Worm (Caenorhabditis elegans) whole organism, L4 larva: Measurements from ENCODE around the gene fbxa-11.

Experiments
- F26F4.8 ChIP-seq: fragments of 200-800 bp; sonication (Bioruptor generic); conservative IDR thresholded peaks from 2 replicates; pipeline ENCODE4 v1.3.6; 2022; ENCODE audit warnings: missing genetic modification characterization, missing compliant biosample characterization
- F49E8.2 ChIP-seq: sonication (generic microtip); optimal IDR thresholded peaks from 2 replicates; lab custom pipeline; 2016; ENCODE audit warnings: missing compliant biosample characterization, mild to moderate bottlenecking, missing genetic modification characterization, borderline replicate concordance
- Y48G9A.11 ChIP-seq: fragments of 200-800 bp; sonication (Bioruptor generic); IDR thresholded peaks from 2 replicates; pipeline ENCODE4 v1.3.6; 2022; ENCODE audit warnings: missing genetic modification reagents, missing genetic modification characterization, missing compliant biosample characterization
- Y5F2A.4 ChIP-seq: fragments of 200-800 bp; sonication (Bioruptor generic); optimal IDR thresholded peaks from 2 replicates; lab custom pipeline; 2018; ENCODE audit warnings: mild to moderate bottlenecking, missing genetic modification characterization, missing compliant biosample characterization
- Y75B8A.6 ChIP-seq: fragments of 200-800 bp; sonication (Bioruptor generic); IDR thresholded peaks from 2 replicates; pipeline ENCODE4 v1.3.6; 2022; ENCODE audit warnings: missing genetic modification reagents, missing genetic modification characterization, missing compliant biosample characterization
- ZK337.2 ChIP-seq: fragments of 200-800 bp; sonication (Bioruptor generic); IDR thresholded peaks from 2 replicates; pipeline ENCODE4 v1.3.6; 2022; ENCODE audit warnings: missing genetic modification reagents, missing genetic modification characterization, missing compliant biosample characterization
- aly-2 ChIP-seq: sonication (generic microtip); optimal IDR thresholded peaks from 2 replicates; lab custom pipeline; 2018; ENCODE audit warnings: missing biosample characterization, missing genetic modification characterization
- ama-1 ChIP-seq: fragments of 150-350 bp; optimal IDR thresholded peaks from 2 replicates; lab custom pipeline; 2014; ENCODE audit warnings: inconsistent platforms, mixed read lengths
- ceh-28 ChIP-seq: fragments of 150-350 bp; optimal IDR thresholded peaks from 2 replicates; lab custom pipeline; 2014; ENCODE audit warnings: missing biosample characterization, missing genetic modification reagents, missing genetic modification characterization
- daf-19 ChIP-seq: fragments of 200-800 bp; sonication (Bioruptor generic); conservative IDR thresholded peaks from 2 replicates; pipeline ENCODE4 v1.3.6; 2022; ENCODE audit warnings: missing genetic modification characterization, missing compliant biosample characterization
- daf-8 ChIP-seq: fragments of 200-800 bp; sonication (Bioruptor generic); IDR thresholded peaks from 2 replicates; pipeline ENCODE4 v1.3.6; 2022; ENCODE audit warnings: missing genetic modification characterization, missing compliant biosample characterization
- egl-27 ChIP-seq: sonication (generic microtip); optimal IDR thresholded peaks from 3 replicates; lab custom pipeline; 2017; ENCODE audit warnings: missing biosample characterization, missing genetic modification reagents, missing genetic modification characterization
- egl-43 ChIP-seq: fragments of 200-800 bp; sonication (Bioruptor generic); IDR thresholded peaks from 2 replicates; pipeline ENCODE4 v1.3.6; 2022; ENCODE audit warnings: missing genetic modification reagents, missing genetic modification characterization, missing compliant biosample characterization
- hif-1 ChIP-seq, 2 experiments: sonication (generic microtip); optimal IDR thresholded peaks; 2 replicates each; lab custom pipeline; 2016 to 2017; ENCODE audit warnings: missing compliant biosample characterization in 2 of 2, missing genetic modification characterization in 2 of 2, missing genetic modification reagents in 2 of 2, missing genotype in 2 of 2, mild to moderate bottlenecking in 1 of 2
- hlh-30 ChIP-seq: sonication (generic microtip); optimal IDR thresholded peaks from 2 replicates; lab custom pipeline; 2017; ENCODE audit warnings: antibody characterized with exemption, mild to moderate bottlenecking, missing genetic modification characterization, missing compliant biosample characterization; ENCODE audit not compliant: insufficient read depth
- hmg-1.1 ChIP-seq: fragments of 200-800 bp; sonication (Bioruptor generic); IDR thresholded peaks from 2 replicates; pipeline ENCODE4 v1.3.6; 2022; ENCODE audit warnings: missing genetic modification reagents, missing genetic modification characterization, missing compliant biosample characterization
- lin-13 ChIP-seq: fragments of 150-350 bp; optimal IDR thresholded peaks from 2 replicates; lab custom pipeline; 2014; ENCODE audit warnings: missing biosample characterization, missing genetic modification reagents, missing genetic modification characterization
- lin-29 ChIP-seq: fragments of 200-800 bp; sonication (Bioruptor generic); IDR thresholded peaks from 2 replicates; pipeline ENCODE4 v1.3.6; 2022; ENCODE audit warnings: missing genetic modification reagents, missing genetic modification characterization, missing compliant biosample characterization
- lin-38 ChIP-seq: fragments of 200-800 bp; sonication (Bioruptor generic); IDR thresholded peaks from 2 replicates; pipeline ENCODE4 v1.3.6; 2022; ENCODE audit warnings: missing genetic modification reagents, missing genetic modification characterization, missing compliant biosample characterization
- lin-39 ChIP-seq: fragments of 150-350 bp; optimal IDR thresholded peaks from 2 replicates; lab custom pipeline; 2014; ENCODE audit warnings: missing biosample characterization, missing genetic modification reagents, missing genetic modification characterization
- madf-5 ChIP-seq, 2 experiments: fragments of 200-800 bp; sonication (Bioruptor generic); IDR thresholded peaks; 2 replicates each; pipeline ENCODE4 v1.3.6; 2022; ENCODE audit warnings: missing compliant biosample characterization in 2 of 2, missing genetic modification characterization in 2 of 2
- madf-9 ChIP-seq: fragments of 200-800 bp; sonication (Bioruptor generic); conservative IDR thresholded peaks from 2 replicates; pipeline ENCODE4 v1.3.6; 2022; ENCODE audit warnings: missing genetic modification reagents, missing genetic modification characterization, missing compliant biosample characterization
- mdt-29 ChIP-seq: fragments of 200-800 bp; sonication (Bioruptor generic); IDR thresholded peaks from 2 replicates; pipeline ENCODE4 v1.3.6; 2022; ENCODE audit warnings: missing genetic modification reagents, missing genetic modification characterization, missing compliant biosample characterization
- mes-2 ChIP-seq: sonication (generic microtip); optimal IDR thresholded peaks from 2 replicates; lab custom pipeline; 2016; ENCODE audit warnings: missing genotype, mild to moderate bottlenecking, missing genetic modification characterization, missing compliant biosample characterization; ENCODE audit not compliant: poor library complexity, severe bottlenecking
- nhr-42 ChIP-seq: fragments of 200-800 bp; sonication (Bioruptor generic); IDR thresholded peaks from 2 replicates; pipeline ENCODE4 v1.3.6; 2022; ENCODE audit warnings: missing genetic modification characterization, missing compliant biosample characterization
- nhr-48 ChIP-seq: sonication (generic microtip); optimal IDR thresholded peaks from 2 replicates; lab custom pipeline; 2016; ENCODE audit warnings: mild to moderate bottlenecking, missing genetic modification characterization, missing compliant biosample characterization
- nhr-76 ChIP-seq: fragments of 150-350 bp; optimal IDR thresholded peaks from 2 replicates; lab custom pipeline; 2014; ENCODE audit warnings: missing biosample characterization, missing genetic modification characterization
- nhr-77 ChIP-seq: fragments of 150-350 bp; optimal IDR thresholded peaks from 2 replicates; lab custom pipeline; 2014; ENCODE audit warnings: missing biosample characterization, missing genetic modification characterization
- pha-4 ChIP-seq, 2 experiments: fragments of 150-350 bp in 1 of 2; fragments of 200-800 bp in 1 of 2; sonication (Bioruptor generic) in 1 of 2; IDR thresholded peaks in 1 of 2; optimal IDR thresholded peaks in 1 of 2; 2 replicates each; pipeline versions ENCODE4 v1.3.6 to Lab custom; 2014 to 2022; ENCODE audit warnings: missing genetic modification characterization in 2 of 2, missing genetic modification reagents in 2 of 2, missing biosample characterization in 1 of 2, missing compliant biosample characterization in 1 of 2
- php-3 ChIP-seq: fragments of 200-800 bp; sonication (Bioruptor generic); IDR thresholded peaks from 2 replicates; pipeline ENCODE4 v1.3.6; 2022; ENCODE audit warnings: missing genetic modification reagents, missing genetic modification characterization, missing compliant biosample characterization
- pqm-1 ChIP-seq: sonication (generic microtip); optimal IDR thresholded peaks from 2 replicates; lab custom pipeline; 2017; ENCODE audit warnings: missing biosample characterization, missing genetic modification characterization
- sdz-12 ChIP-seq: fragments of 200-800 bp; sonication (Bioruptor generic); optimal IDR thresholded peaks from 2 replicates; lab custom pipeline; 2018; ENCODE audit warnings: mild to moderate bottlenecking, missing genetic modification characterization, missing compliant biosample characterization
- set-16 ChIP-seq: fragments of 200-800 bp; sonication (Bioruptor generic); IDR thresholded peaks from 2 replicates; pipeline ENCODE4 v1.3.6; 2022; ENCODE audit warnings: missing genetic modification reagents, missing genetic modification characterization, missing compliant biosample characterization
- snpc-1.2 ChIP-seq: fragments of 200-800 bp; sonication (Bioruptor generic); IDR thresholded peaks from 2 replicates; pipeline ENCODE4 v1.3.6; 2022; ENCODE audit warnings: missing genetic modification reagents, missing genetic modification characterization, missing compliant biosample characterization
- spr-1 ChIP-seq: sonication (generic microtip); optimal IDR thresholded peaks from 2 replicates; lab custom pipeline; 2016; ENCODE audit warnings: mild to moderate bottlenecking, missing genetic modification characterization, missing compliant biosample characterization
- unc-62 ChIP-seq, 3 experiments: fragments of 150-350 bp in 1 of 3; sonication (generic microtip); optimal IDR thresholded peaks in 2 of 3; peaks in 1 of 3; 1 replicate in 1 of 3; 2 replicates in 2 of 3; lab custom pipeline; 2014 to 2017; ENCODE audit warnings: missing biosample characterization in 3 of 3, missing genetic modification characterization in 3 of 3, missing genetic modification reagents in 3 of 3, missing genotype in 1 of 3
- ztf-7 ChIP-seq: fragments of 150-350 bp; optimal IDR thresholded peaks from 2 replicates; lab custom pipeline; 2014; ENCODE audit warnings: missing biosample characterization, missing genetic modification characterization

Gene fbxa-11

DNA sequence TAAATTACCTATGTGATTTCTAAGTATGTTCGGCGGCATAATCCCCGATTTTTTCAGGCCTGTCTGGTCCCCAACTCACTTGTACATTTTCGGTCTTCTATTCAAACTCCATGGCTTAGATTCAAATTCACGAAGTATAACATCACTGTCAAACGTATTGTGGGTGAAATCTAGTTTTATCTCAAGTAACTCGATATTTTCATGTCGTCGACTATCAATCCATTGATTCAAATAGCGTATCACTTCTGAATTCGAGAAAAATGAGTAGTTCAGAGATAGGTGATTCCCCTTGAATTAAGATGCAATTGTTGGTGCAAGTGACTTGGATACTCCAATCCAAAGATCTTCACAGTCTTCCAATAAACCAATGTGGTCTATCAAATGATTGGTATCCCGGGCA, 14.0 kb downstream of the fbxa-11 start:
- TF ChIP-seq unc-62 (GFP tag; optimal IDR thresholded peaks at IDR 0.05 in 1 of 2; lab: Kevin White, UChicago), result peak in 1 of 2 experiments; percentile 94
- TF ChIP-seq unc-62 (tag; optimal IDR thresholded peaks at IDR 0.05; lab: Kevin White, UChicago), result no peak
- TF ChIP-seq nhr-48, result no peak

DNA sequence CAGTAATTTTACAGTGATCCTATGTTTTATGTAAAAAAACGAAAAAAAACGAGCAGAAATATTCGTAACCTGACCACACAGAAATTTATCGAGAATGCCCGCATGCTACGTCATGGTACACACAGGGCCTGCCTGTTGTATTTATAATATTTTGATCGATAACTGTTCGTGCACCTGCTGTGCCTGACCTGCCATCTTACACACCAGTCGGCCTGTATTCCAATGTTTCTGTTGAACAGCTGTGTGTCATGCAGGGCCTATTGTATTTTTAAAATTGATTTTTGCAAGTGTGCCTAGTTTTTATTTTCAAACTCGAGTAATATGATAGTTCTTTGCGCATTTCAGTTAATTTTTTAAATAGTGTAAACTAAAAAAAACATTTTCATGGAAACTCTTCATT, 15.6 kb downstream of the fbxa-11 start:
- TF ChIP-seq nhr-76, result no peak
- TF ChIP-seq Y5F2A.4 (GFP tag; lab: Kevin White, UChicago), result no peak
- TF ChIP-seq ama-1, result no peak
- TF ChIP-seq hlh-30 (tag; lab: Kevin White, UChicago), result no peak
- TF ChIP-seq snpc-1.2 (GFP tag; lab: Robert Waterston, UW), result no peak
- TF ChIP-seq lin-13, result no peak
- no peak for TF ChIP-seq F26F4.8 (GFP tag; lab: Robert Waterston, UW)
- no peak for TF ChIP-seq pqm-1 (tag; lab: Kevin White, UChicago)
- no peak for TF ChIP-seq lin-39 (tag; lab: Kevin White, UChicago)
- TF ChIP-seq mdt-29, result no peak
- no peak for TF ChIP-seq madf-5 (GFP tag; IDR thresholded peaks at IDR 0.05; lab: Robert Waterston, UW)

DNA sequence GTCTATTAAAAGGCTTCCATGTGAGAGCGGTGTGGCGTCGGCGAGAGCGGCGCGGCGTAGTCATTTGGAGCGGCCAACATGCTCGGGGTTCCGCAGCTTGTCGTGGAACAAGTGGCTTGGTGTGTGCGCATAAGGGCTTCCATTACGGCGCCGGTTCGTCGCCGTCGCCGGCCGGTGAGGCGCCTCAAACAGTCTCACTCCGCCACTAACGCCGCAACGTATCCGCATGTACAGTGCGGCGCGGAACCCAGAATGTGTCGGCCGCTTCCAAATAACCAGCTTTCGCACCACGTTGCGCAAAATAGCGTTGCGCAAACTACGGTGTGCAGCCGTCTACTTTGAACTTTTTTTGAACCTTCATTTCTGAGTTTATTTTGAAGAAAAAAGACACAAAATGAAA, 20.3 kb downstream of the fbxa-11 start:
- TF ChIP-seq sdz-12 (no peak), egl-43 (GFP tag; lab: Robert Waterston, UW) (0 out of 2 replicates have a peak, but pooled peaks have one; percentile 27), Y75B8A.6 (GFP tag; lab: Robert Waterston, UW) (no peak), snpc-1.2 (GFP tag; lab: Robert Waterston, UW) (0 out of 2 replicates have a peak, but pooled peaks have one; percentile 57), lin-29 (GFP tag; lab: Robert Waterston, UW) (no peak), egl-27 (no peak), madf-9 (GFP tag; lab: Robert Waterston, UW) (no peak), spr-1 (tag; lab: Kevin White, UChicago) (no peak), F49E8.2 (tag; lab: Kevin White, UChicago) (no peak), ztf-7 (tag; lab: Kevin White, UChicago) (no peak), Y48G9A.11 (GFP tag; lab: Robert Waterston, UW) (0 out of 2 replicates have a peak, but pooled peaks have one; percentile 22), php-3 (peak; percentile 19; the same call in 1 of the 2 replicates), ceh-28 (tag; lab: Kevin White, UChicago) (no peak), daf-19 (no peak), ZK337.2 (GFP tag; lab: Robert Waterston, UW) (no peak), hmg-1.1 (GFP tag; lab: Robert Waterston, UW) (no peak), pqm-1 (tag; lab: Kevin White, UChicago) (no peak), set-16 (GFP tag; lab: Robert Waterston, UW) (peak; percentile 91), lin-13 (no peak), nhr-42 (no peak), hif-1 (tag; optimal IDR thresholded peaks at IDR 0.05; lab: Kevin White, UChicago) (no peak)
- TF ChIP-seq, all 104 proteins: peak for 5

DNA sequence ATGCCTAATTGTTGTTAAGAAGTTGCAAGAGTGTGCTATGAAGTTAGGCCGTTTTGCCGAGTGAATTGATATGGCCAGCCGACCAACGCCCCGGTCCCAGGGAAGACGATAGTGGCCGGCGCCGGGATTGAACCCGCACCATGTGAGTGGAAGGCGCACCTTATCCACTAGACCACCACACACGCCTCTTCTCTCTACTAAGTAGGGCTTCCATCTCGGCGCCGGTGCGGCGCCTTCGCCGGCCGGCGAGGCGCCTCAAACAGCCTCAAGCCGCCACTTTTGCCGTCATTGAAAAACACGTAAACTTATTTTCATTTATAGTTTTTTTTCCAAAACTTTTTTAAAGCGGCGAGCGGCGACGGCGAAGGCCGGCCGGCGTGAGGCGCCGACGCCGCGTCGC, 28.2 kb downstream of the fbxa-11 start:
- TF ChIP-seq mes-2 (tag; lab: Kevin White, UChicago) (peak; percentile 31), Y5F2A.4 (GFP tag; lab: Kevin White, UChicago) (no peak), nhr-77 (tag; lab: Kevin White, UChicago) (no peak), daf-8 (GFP tag; lab: Robert Waterston, UW) (no peak), set-16 (GFP tag; lab: Robert Waterston, UW) (peak; percentile 90), pha-4 (GFP tag; IDR thresholded peaks at IDR 0.05; lab: Robert Waterston, UW) (0 out of 2 replicates have a peak, but pooled peaks have one; percentile 48), pha-4 (tag; optimal IDR thresholded peaks at IDR 0.05; lab: Kevin White, UChicago) (no peak), lin-38 (GFP tag; lab: Robert Waterston, UW) (0 out of 2 replicates have a peak, but pooled peaks have one; percentile 21), egl-43 (GFP tag; lab: Robert Waterston, UW) (peak; percentile 48; the same call in 1 of the 2 replicates), aly-2 (tag; lab: Kevin White, UChicago) (no peak)
